Worm (Caenorhabditis elegans) whole organism, L4 larva: ENCODE measurements around the gene grk-1.

Experiments
- F49E8.2 ChIP-seq: sonication (generic microtip); optimal IDR thresholded peaks from 2 replicates; lab custom pipeline; 2016; ENCODE audit warnings: missing compliant biosample characterization, mild to moderate bottlenecking, missing genetic modification characterization, borderline replicate concordance
- aly-2 ChIP-seq: sonication (generic microtip); optimal IDR thresholded peaks from 2 replicates; lab custom pipeline; 2018; ENCODE audit warnings: missing biosample characterization, missing genetic modification characterization
- ama-1 ChIP-seq: fragments of 150-350 bp; optimal IDR thresholded peaks from 2 replicates; lab custom pipeline; 2014; ENCODE audit warnings: inconsistent platforms, mixed read lengths
- ceh-44 ChIP-seq: fragments of 200-800 bp; sonication (Bioruptor generic); IDR thresholded peaks from 2 replicates; pipeline ENCODE4 v1.3.6; 2022; ENCODE audit warnings: missing genetic modification reagents, missing genetic modification characterization, missing compliant biosample characterization
- lin-13 ChIP-seq: fragments of 150-350 bp; optimal IDR thresholded peaks from 2 replicates; lab custom pipeline; 2014; ENCODE audit warnings: missing biosample characterization, missing genetic modification reagents, missing genetic modification characterization
- lin-29 ChIP-seq: fragments of 200-800 bp; sonication (Bioruptor generic); IDR thresholded peaks from 2 replicates; pipeline ENCODE4 v1.3.6; 2022; ENCODE audit warnings: missing genetic modification reagents, missing genetic modification characterization, missing compliant biosample characterization
- pqm-1 ChIP-seq: sonication (generic microtip); optimal IDR thresholded peaks from 2 replicates; lab custom pipeline; 2017; ENCODE audit warnings: missing biosample characterization, missing genetic modification characterization
- snpc-4 ChIP-seq: fragments of 150-350 bp; optimal IDR thresholded peaks from 2 replicates; lab custom pipeline; 2014; ENCODE audit warnings: missing biosample characterization, missing genetic modification characterization
- ztf-11 ChIP-seq: fragments of 150-350 bp; optimal IDR thresholded peaks from 2 replicates; lab custom pipeline; 2014; ENCODE audit warnings: missing biosample characterization, missing genetic modification characterization

DNA sequence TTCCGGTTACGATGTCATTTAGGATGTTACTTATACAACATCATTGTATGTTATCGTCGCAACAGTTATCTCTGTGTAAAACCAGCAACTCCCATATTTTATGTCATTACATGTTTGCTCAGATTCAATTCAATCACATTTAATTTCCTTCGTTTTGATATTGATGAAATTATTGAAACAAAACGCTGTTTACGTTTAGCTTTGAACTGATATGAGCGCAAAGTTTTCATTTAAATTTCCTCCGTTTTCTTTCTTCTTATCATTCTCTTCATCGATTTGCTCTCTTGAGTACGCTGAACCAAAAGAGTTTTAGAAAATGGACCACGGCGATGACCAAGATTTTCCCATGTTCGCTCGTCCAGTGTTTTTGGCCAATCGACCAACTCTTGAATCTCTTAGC lies 31.8 kb upstream of the grk-1 start, which contains the start of gene sek-6:
- TF ChIP-seq pqm-1 (tag; lab: Kevin White, UChicago) (no peak), ama-1 (no peak), F49E8.2 (tag; lab: Kevin White, UChicago) (no peak), lin-29 (no peak), ztf-11 (no peak), snpc-4 (no peak), aly-2 (tag; lab: Kevin White, UChicago) (no peak), lin-13 (GFP tag; lab: Kevin White, UChicago) (no peak), ceh-44 (no peak)
